Fruit fly (Drosophila melanogaster) whole organism, wandering third instar larva: ENCODE measurements around the gene ENGase.

Source experiments
- CG32264 ChIP-seq: fragments of 200-800 bp; sonication (Bioruptor generic); optimal IDR thresholded peaks from 2 replicates; lab custom pipeline; 2016; ENCODE audit warnings: missing biosample characterization, missing genetic modification characterization
- CG9705 ChIP-seq: fragments of 200-800 bp; sonication (Bioruptor generic); optimal IDR thresholded peaks from 2 replicates; lab custom pipeline; 2018; ENCODE audit warnings: missing biosample characterization, mild to moderate bottlenecking, missing genetic modification characterization
- CrebA ChIP-seq: fragments of 200-800 bp; sonication (Bioruptor generic); optimal IDR thresholded peaks from 2 replicates; lab custom pipeline; 2016; ENCODE audit warnings: missing biosample characterization, mild to moderate bottlenecking, missing genetic modification characterization, borderline replicate concordance
- Dfd ChIP-seq: fragments of >200 bp; optimal IDR thresholded peaks from 2 replicates; lab custom pipeline; 2017; ENCODE audit warnings: missing biosample characterization, missing genetic modification characterization
- GATAd ChIP-seq: sonication (Bioruptor generic); optimal IDR thresholded peaks from 2 replicates; lab custom pipeline; 2016; ENCODE audit warnings: missing biosample characterization, missing genetic modification characterization
- HLH106 ChIP-seq: fragments of 200-800 bp; optimal IDR thresholded peaks from 3 replicates; lab custom pipeline; 2019; ENCODE audit warnings: missing biosample characterization, mild to moderate bottlenecking, missing genetic modification characterization, moderate library complexity
- Hnf4 ChIP-seq: fragments of 200-800 bp; sonication (Bioruptor generic); optimal IDR thresholded peaks from 2 replicates; lab custom pipeline; 2016; ENCODE audit warnings: missing biosample characterization, mild to moderate bottlenecking, missing genetic modification characterization
- Jra ChIP-seq: sonication (Bioruptor generic); optimal IDR thresholded peaks from 2 replicates; lab custom pipeline; 2016; ENCODE audit warnings: missing biosample characterization, missing genetic modification characterization
- N ChIP-seq: fragments of >200 bp; optimal IDR thresholded peaks from 2 replicates; lab custom pipeline; 2018; ENCODE audit warnings: missing biosample characterization, missing external identifiers, missing genetic modification characterization
- OdsH ChIP-seq: fragments of 200-800 bp; sonication (Bioruptor generic); optimal IDR thresholded peaks from 2 replicates; lab custom pipeline; 2016; ENCODE audit warnings: missing biosample characterization, mild to moderate bottlenecking, missing genetic modification characterization
- Rel ChIP-seq, 2 experiments: fragments of 200-800 bp; sonication (Bioruptor generic) in 1 of 2; optimal IDR thresholded peaks; 2 replicates in 1 of 2; 3 replicates in 1 of 2; lab custom pipeline; 2016 to 2019; ENCODE audit warnings: mild to moderate bottlenecking in 2 of 2, missing biosample characterization in 2 of 2, missing genetic modification characterization in 2 of 2, moderate library complexity in 1 of 2
- Sp1 ChIP-seq: fragments of 200-800 bp; sonication (Bioruptor generic); optimal IDR thresholded peaks from 3 replicates; lab custom pipeline; 2019; ENCODE audit warnings: missing biosample characterization, mild to moderate bottlenecking, missing genetic modification characterization, moderate library complexity
- Vsx2 ChIP-seq: fragments of 200-300, 225-300 bp; sonication (Bioruptor generic); optimal IDR thresholded peaks from 2 replicates; lab custom pipeline; 2018; ENCODE audit warnings: missing biosample characterization, missing genetic modification characterization; ENCODE audit not compliant: partially characterized antibody
- br ChIP-seq: fragments of 200-800 bp; sonication (Bioruptor generic); optimal IDR thresholded peaks from 2 replicates; lab custom pipeline; 2016; ENCODE audit warnings: missing biosample characterization, missing genetic modification characterization
- brk ChIP-seq: fragments of 200-800 bp; sonication (Bioruptor generic); optimal IDR thresholded peaks from 2 replicates; lab custom pipeline; 2016; ENCODE audit warnings: missing biosample characterization, mild to moderate bottlenecking, missing genetic modification characterization
- dl ChIP-seq, 2 experiments: fragments of 175-275, 200-275 bp in 1 of 2; fragments of 200-275 bp in 1 of 2; sonication (Bioruptor generic); optimal IDR thresholded peaks; lab custom pipeline; 2018; ENCODE audit warnings: mild to moderate bottlenecking in 2 of 2, missing biosample characterization in 2 of 2, missing genetic modification characterization in 2 of 2, moderate library complexity in 2 of 2; ENCODE audit not compliant: partially characterized antibody in 2 of 2, insufficient read depth in 1 of 2
- dmrt93B ChIP-seq: fragments of 200-800 bp; sonication (Bioruptor generic); optimal IDR thresholded peaks from 2 replicates; lab custom pipeline; 2018; ENCODE audit warnings: missing biosample characterization, mild to moderate bottlenecking, missing genetic modification characterization
- dsf ChIP-seq: sonication (Bioruptor generic); optimal IDR thresholded peaks from 2 replicates; lab custom pipeline; 2016; ENCODE audit warnings: missing biosample characterization, missing genetic modification characterization, borderline replicate concordance
- ey ChIP-seq: fragments of 200-800 bp; sonication (Bioruptor generic); optimal IDR thresholded peaks from 2 replicates; lab custom pipeline; 2016; ENCODE audit warnings: missing biosample characterization, missing genetic modification characterization
- foxo ChIP-seq, 2 experiments: fragments of 200-800 bp; sonication (Bioruptor generic); optimal IDR thresholded peaks; 2 replicates in 1 of 2; 3 replicates in 1 of 2; lab custom pipeline; 2016 to 2017; ENCODE audit warnings: missing biosample characterization in 2 of 2, missing genetic modification characterization in 2 of 2
- fru ChIP-seq: fragments of 200-800 bp; sonication (Bioruptor generic); optimal IDR thresholded peaks from 3 replicates; lab custom pipeline; 2016; ENCODE audit warnings: missing biosample characterization, mild to moderate bottlenecking, missing genetic modification characterization
- jim ChIP-seq: fragments of 175-275, 200-325 bp; sonication (Bioruptor generic); optimal IDR thresholded peaks from 2 replicates; lab custom pipeline; 2016; ENCODE audit warnings: missing biosample characterization, mild to moderate bottlenecking, missing genetic modification characterization
- lola ChIP-seq: fragments of >200 bp; optimal IDR thresholded peaks from 2 replicates; lab custom pipeline; 2017; ENCODE audit warnings: missing biosample characterization, missing genetic modification characterization
- pan ChIP-seq: fragments of >200 bp; optimal IDR thresholded peaks from 2 replicates; lab custom pipeline; 2017
- psq ChIP-seq: fragments of 200-800 bp; sonication (Bioruptor generic); optimal IDR thresholded peaks from 3 replicates; lab custom pipeline; 2017; ENCODE audit warnings: missing biosample characterization, mild to moderate bottlenecking, missing genetic modification characterization, moderate library complexity
- sage ChIP-seq: fragments of 200-800 bp; sonication (Bioruptor generic); optimal IDR thresholded peaks from 2 replicates; lab custom pipeline; 2016; ENCODE audit warnings: missing biosample characterization, mild to moderate bottlenecking, missing genetic modification characterization
- sv ChIP-seq: fragments of 200-800 bp; sonication (Bioruptor generic); optimal IDR thresholded peaks from 3 replicates; lab custom pipeline; 2016; ENCODE audit warnings: missing biosample characterization, missing genetic modification characterization
- tai ChIP-seq: sonication (Bioruptor generic); optimal IDR thresholded peaks from 2 replicates; lab custom pipeline; 2016; ENCODE audit warnings: missing biosample characterization, missing genetic modification characterization

ENGase gene

dm6 chrX:17423310-17423945 lies at the start of gene ENGase:
TSS of gene ENGase (plus strand) at chrX:17423591.
- TF ChIP-seq brk (no peak), foxo (GFP tag; optimal IDR thresholded peaks at IDR 0.05; lab: Kevin White, UChicago) (peak in 1 of 2 experiments; percentile 3), HLH106 (no peak), ey (no peak), CG9705 (GFP tag; lab: Kevin White, UChicago) (no peak), tai (GFP tag; lab: Kevin White, UChicago) (no peak), Jra (GFP tag; lab: Kevin White, UChicago) (no peak), CrebA (GFP tag; lab: Kevin White, UChicago) (no peak), dmrt93B (peak; percentile 3), OdsH (GFP tag; lab: Kevin White, UChicago) (no peak), lola (no peak), fru (GFP tag; lab: Kevin White, UChicago) (peak; percentile 22), dsf (no peak), sv (GFP tag; lab: Kevin White, UChicago) (no peak), Sp1 (GFP tag; lab: Kevin White, UChicago) (no peak)

- TF ChIP-seq Hnf4 (GFP tag; lab: Kevin White, UChicago), result no peak
- TF ChIP-seq psq, result no peak
- TF ChIP-seq Dfd (GFP tag; lab: Kevin White, UChicago), result no peak
- TF ChIP-seq lola, result no peak
- no peak for TF ChIP-seq HLH106
- no peak for TF ChIP-seq jim (GFP tag; lab: Kevin White, UChicago)
- TF ChIP-seq sage (GFP tag; lab: Kevin White, UChicago), result no peak
- no peak for TF ChIP-seq Vsx2
- no peak for TF ChIP-seq dl (GFP tag; optimal IDR thresholded peaks at IDR 0.05; lab: Kevin White, UChicago; ENCODE audit: insufficient read depth in 1 of 2, partially characterized antibody in 2 of 2)
- no peak for TF ChIP-seq pan (lab: Kevin White, UChicago)
- TF ChIP-seq tai (GFP tag; lab: Kevin White, UChicago), result no peak
- TF ChIP-seq Rel (GFP tag; optimal IDR thresholded peaks at IDR 0.05; lab: Kevin White, UChicago), result no peak
- no peak for TF ChIP-seq Rel (tag; optimal IDR thresholded peaks at IDR 0.05; lab: Kevin White, UChicago)
These were observed 44.0 kb upstream of the ENGase start for dm6 chrX:17379430-17379829.

- TF ChIP-seq Dfd (GFP tag; lab: Kevin White, UChicago) (peak; percentile 66), dsf (no peak), br (GFP tag; lab: Kevin White, UChicago) (no peak)
These were observed 40.4 kb upstream of the ENGase start for dm6 chrX:17382995-17383394.

- TF ChIP-seq Vsx2 (peak; percentile 60), dl (GFP tag; optimal IDR thresholded peaks at IDR 0.05; lab: Kevin White, UChicago; ENCODE audit: insufficient read depth in 1 of 2, partially characterized antibody in 2 of 2) (no peak)
These were observed 26.2 kb upstream of the ENGase start, which contains the start of gene B-H1 for dm6 chrX:17397103-17397711. TSS of gene B-H1 (plus strand) at chrX:17397478.

dm6 chrX:17398215-17398614 lies 25.2 kb upstream of the ENGase start:
- TF ChIP-seq Sp1 (GFP tag; lab: Kevin White, UChicago) (no peak), sv (GFP tag; lab: Kevin White, UChicago) (no peak), CG32264 (GFP tag; lab: Kevin White, UChicago) (no peak), dmrt93B (no peak), Dfd (GFP tag; lab: Kevin White, UChicago) (peak; percentile 97)

- TF ChIP-seq sage (GFP tag; lab: Kevin White, UChicago) (no peak), dl (GFP tag; optimal IDR thresholded peaks at IDR 0.05; lab: Kevin White, UChicago; ENCODE audit: insufficient read depth in 1 of 2, partially characterized antibody in 2 of 2) (no peak), psq (no peak), GATAd (GFP tag; lab: Kevin White, UChicago) (no peak), N (GFP tag; lab: Kevin White, UChicago) (no peak)
These were observed 18.5 kb upstream of the ENGase start for dm6 chrX:17404883-17405282.
